Worm (Caenorhabditis elegans): ENCODE data around the gene nfu-1.

Gene nfu-1

DNA sequence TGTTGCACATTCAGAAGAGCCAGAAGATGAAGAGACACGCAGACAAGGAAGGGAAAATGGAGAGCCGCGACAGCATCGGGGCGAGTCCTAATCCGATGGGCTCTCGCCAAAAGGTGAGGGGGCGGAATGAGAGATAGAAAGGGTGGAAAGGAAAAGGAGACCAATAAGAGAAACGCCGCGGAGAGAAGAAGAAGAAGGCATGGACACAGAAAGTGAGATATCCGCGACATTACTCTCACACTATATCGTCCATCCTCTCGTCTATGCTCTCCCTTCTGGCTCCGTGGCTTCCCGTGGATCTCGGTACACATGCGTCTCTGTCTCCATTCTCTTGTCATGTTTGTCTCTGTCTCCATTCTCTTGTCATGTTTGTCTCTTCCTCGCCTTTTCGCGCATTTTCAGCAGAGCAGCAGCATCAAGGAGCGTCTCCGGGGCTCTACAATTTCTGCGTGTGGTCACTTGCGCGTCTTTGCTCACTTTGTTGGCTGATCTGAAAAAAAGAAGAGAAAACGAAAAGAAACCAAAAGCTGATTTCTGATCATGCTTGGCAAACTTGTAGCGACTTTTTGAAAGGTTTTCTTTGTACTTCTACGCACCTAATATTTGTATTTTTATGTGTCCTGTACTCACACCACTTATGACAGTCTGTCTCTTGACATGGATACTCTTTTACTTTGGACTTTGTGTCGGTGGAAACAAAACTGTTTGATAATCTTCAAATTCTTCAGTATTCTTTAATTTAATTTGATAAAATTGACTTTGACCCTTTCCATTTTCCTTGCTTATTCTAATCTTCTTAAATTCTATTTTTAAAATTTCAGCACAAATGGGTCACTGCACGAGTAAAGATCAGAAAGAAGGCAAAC, 16.2 kb downstream of the nfu-1 start, which contains the start of gene gpa-7 (continued):
- TF ChIP-seq lsy-27 (tag; optimal IDR thresholded peaks at IDR 0.05; ENCODE audit: borderline replicate concordance, insufficient read depth) (no peak), hlh-26 (GFP tag; conservative IDR thresholded peaks at IDR 0.05) (no peak), Y95B8A.8 (GFP tag; IDR thresholded peaks at IDR 0.05) (no peak), ztf-25 (GFP tag; IDR thresholded peaks at IDR 0.05) (no peak), hsf-1 (GFP tag; IDR thresholded peaks at IDR 0.05) (no peak), ceh-27 (GFP tag; optimal IDR thresholded peaks at IDR 0.05) (no peak), ztf-18 (tag; optimal IDR thresholded peaks at IDR 0.05) (no peak), ceh-40 (GFP tag; IDR thresholded peaks at IDR 0.05) (no peak), Y67H2A.10 (GFP tag; conservative IDR thresholded peaks at IDR 0.05) (no peak)

- TF ChIP-seq xnd-1 (tag; optimal IDR thresholded peaks at IDR 0.05) (no peak), nhr-179 (tag; optimal IDR thresholded peaks at IDR 0.05) (no peak), Y53F4B.3 (GFP tag; IDR thresholded peaks at IDR 0.05) (no peak), zim-3 (tag; optimal IDR thresholded peaks at IDR 0.05) (no peak), tbp1 (GFP tag; optimal IDR thresholded peaks at IDR 0.05) (no peak), C06A6.2 (GFP tag; conservative IDR thresholded peaks at IDR 0.05) (no peak)
These were observed 22.2 kb downstream of the nfu-1 start, which contains the start of gene rfk-1 for ce11 chrIV:10409377-10409776. TSS of gene rfk-1 (minus strand) at chrIV:10409477.

ce11 chrIV:10413828-10414227, 26.6 kb downstream of the nfu-1 start, which contains the start of gene R10H10.7:
TSS of gene R10H10.7 (minus strand) at chrIV:10413928.
- TF ChIP-seq snpc-3.4 (tag; optimal IDR thresholded peaks at IDR 0.05), result no peak
- TF ChIP-seq hrde-1 (tag; optimal IDR thresholded peaks at IDR 0.05; ENCODE audit: borderline replicate concordance), result no peak
- TF ChIP-seq unc-130 (GFP tag; optimal IDR thresholded peaks at IDR 0.05), result no peak
- TF ChIP-seq F10E7.11 (tag; optimal IDR thresholded peaks at IDR 0.05), result no peak
- TF ChIP-seq attf-3 (GFP tag; conservative IDR thresholded peaks at IDR 0.05), result no peak
- no peak for TF ChIP-seq B0019.2 (GFP tag; conservative IDR thresholded peaks at IDR 0.05)
- no peak for TF ChIP-seq nhr-120 (GFP tag; IDR thresholded peaks at IDR 0.05)
- TF ChIP-seq F37B4.10 (GFP tag; IDR thresholded peaks at IDR 0.05), result no peak
- no peak for TF ChIP-seq nhr-80 (tag; optimal IDR thresholded peaks at IDR 0.05)
- TF ChIP-seq sptf-2 (GFP tag; optimal IDR thresholded peaks at IDR 0.05), result no peak
- TF ChIP-seq hlh-12 (tag; optimal IDR thresholded peaks at IDR 0.05), result no peak
- TF ChIP-seq snpc-4 (GFP tag; optimal IDR thresholded peaks at IDR 0.05), result no peak
- no peak for TF ChIP-seq snpc-4 (tag; optimal IDR thresholded peaks at IDR 0.05)
- no peak for TF ChIP-seq K11D2.4 (GFP tag; IDR thresholded peaks at IDR 0.05)
- TF ChIP-seq ceh-58 (GFP tag; IDR thresholded peaks at IDR 0.05), result no peak

ce11 chrIV:10417781-10418180, 30.6 kb downstream of the nfu-1 start, which contains the start of gene F13B12.6:
TSS of gene F13B12.6 (minus strand) at chrIV:10417881.
- no peak for TF ChIP-seq repo-1 (tag; optimal IDR thresholded peaks at IDR 0.05)
- TF ChIP-seq lsl-1 (GFP tag; optimal IDR thresholded peaks at IDR 0.05), result no peak

DNA sequence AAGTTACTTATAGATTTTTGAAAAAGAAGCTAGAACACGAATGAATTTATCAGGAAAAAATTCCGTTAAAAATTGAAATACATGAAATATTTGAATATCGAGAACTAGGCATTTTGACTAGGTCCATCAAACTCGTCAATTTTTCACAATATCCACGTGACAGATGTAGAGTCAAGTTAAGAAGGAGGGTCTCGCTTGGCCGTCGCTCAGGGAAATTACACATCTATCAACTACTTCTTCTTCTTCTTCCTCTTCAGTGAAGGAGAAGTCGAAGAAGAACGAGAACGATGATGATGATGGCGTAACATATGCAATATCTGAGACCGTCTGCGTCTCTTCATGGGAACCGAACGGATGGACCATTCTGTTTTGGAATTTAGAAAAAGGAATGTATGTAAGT, 32.7 kb downstream of the nfu-1 start:
- no peak for TF ChIP-seq F52B5.7 (tag; optimal IDR thresholded peaks at IDR 0.05)
- no peak for TF ChIP-seq lin-54 (GFP tag; optimal IDR thresholded peaks at IDR 0.05)
- TF ChIP-seq hmg-1.2 (GFP tag; IDR thresholded peaks at IDR 0.05), result peak; percentile 33; the same call in 1 of the 2 replicates
- no peak for TF ChIP-seq lin-26 (GFP tag; IDR thresholded peaks at IDR 0.05)

Measured in whole organism, young adult.